Fruit fly (Drosophila melanogaster) whole organism, embryonic: ENCODE measurements around the gene thoc6.

Source experiments
- Atf6 ChIP-seq: fragments of 200-800 bp; sonication (Bioruptor generic); IDR thresholded peaks from 2 replicates; pipeline ENCODE4 v1.3.6; 2022; ENCODE audit warnings: missing biosample characterization, missing genetic modification characterization
- Awh ChIP-seq: fragments of 200-800 bp; sonication (Bioruptor generic); IDR thresholded peaks from 2 replicates; pipeline ENCODE4, ENCODE4 v1.3.6; 2022; ENCODE audit warnings: missing biosample characterization, missing genetic modification characterization
- Bdp1 ChIP-seq: fragments of 200-800 bp; sonication (Bioruptor generic); optimal IDR thresholded peaks from 3 replicates; lab custom pipeline; 2016; ENCODE audit warnings: missing biosample characterization, missing genetic modification characterization
- CG11247 ChIP-seq: fragments of 200-800 bp; sonication (Bioruptor generic); IDR thresholded peaks from 2 replicates; pipeline ENCODE4 v1.3.6; 2022; ENCODE audit warnings: missing biosample characterization, missing genetic modification characterization
- CG12071 ChIP-seq: fragments of 200-800 bp; sonication (Bioruptor generic); optimal IDR thresholded peaks from 3 replicates; lab custom pipeline; 2018; ENCODE audit warnings: missing biosample characterization, mild to moderate bottlenecking, missing genetic modification characterization
- CG15479 ChIP-seq: fragments of 200-800 bp; sonication (Bioruptor generic); optimal IDR thresholded peaks from 3 replicates; lab custom pipeline; 2019; ENCODE audit warnings: missing biosample characterization, mild to moderate bottlenecking, missing genetic modification characterization, moderate library complexity
- CG1603 ChIP-seq: fragments of 200-800 bp; sonication (Bioruptor generic); optimal IDR thresholded peaks from 2 replicates; lab custom pipeline; 2019; ENCODE audit warnings: missing biosample characterization, mild to moderate bottlenecking, missing genetic modification characterization, moderate library complexity
- CG17186 ChIP-seq: fragments of 200-800 bp; sonication (Bioruptor generic); optimal IDR thresholded peaks from 3 replicates; lab custom pipeline; 2017; ENCODE audit warnings: missing biosample characterization, missing genetic modification reagents, missing genetic modification characterization
- CG17612 ChIP-seq: fragments of 200-800 bp; sonication (Bioruptor generic); IDR thresholded peaks from 2 replicates; pipeline ENCODE4 v1.3.6; 2022; ENCODE audit warnings: missing biosample characterization, missing genetic modification characterization
- CG1832 ChIP-seq: fragments of 200-800 bp; sonication (Bioruptor generic); optimal IDR thresholded peaks from 2 replicates; lab custom pipeline; 2017; ENCODE audit warnings: missing biosample characterization, mild to moderate bottlenecking, missing genetic modification characterization, inconsistent platforms
- CG2889 ChIP-seq: fragments of 200-800 bp; sonication (Bioruptor generic); IDR thresholded peaks from 3 replicates; pipeline ENCODE4 v1.3.6; 2022; ENCODE audit warnings: missing biosample characterization, missing genetic modification characterization
- CG33557 ChIP-seq: fragments of 200-800 bp; sonication (Bioruptor generic); optimal IDR thresholded peaks from 2 replicates; lab custom pipeline; 2019; ENCODE audit warnings: missing biosample characterization, mild to moderate bottlenecking, missing genetic modification characterization, moderate library complexity
- CG34376 ChIP-seq: fragments of 200-800 bp; sonication (Bioruptor generic); optimal IDR thresholded peaks from 2 replicates; lab custom pipeline; 2018; ENCODE audit warnings: missing biosample characterization, mild to moderate bottlenecking, missing genetic modification characterization
- CG3838 ChIP-seq: fragments of 200-800 bp; sonication (Bioruptor generic); optimal IDR thresholded peaks from 3 replicates; lab custom pipeline; 2016; ENCODE audit warnings: missing biosample characterization, missing genetic modification characterization
- CG4282 ChIP-seq: fragments of 200-800 bp; sonication (Bioruptor generic); optimal IDR thresholded peaks from 2 replicates; lab custom pipeline; 2016; ENCODE audit warnings: missing biosample characterization, missing genetic modification characterization
- CG6791 ChIP-seq: fragments of 200-800 bp; sonication (Bioruptor generic); IDR thresholded peaks from 3 replicates; pipeline ENCODE4 v1.3.6; 2022; ENCODE audit warnings: missing biosample characterization, missing genetic modification characterization; ENCODE audit not compliant: partially characterized antibody
- CG6813 ChIP-seq: fragments of 200-800 bp; sonication (Bioruptor generic); optimal IDR thresholded peaks from 2 replicates; lab custom pipeline; 2017; ENCODE audit warnings: missing biosample characterization, missing genetic modification characterization, mild to moderate bottlenecking, moderate library complexity, missing genetic modification reagents
- CG7271 ChIP-seq: fragments of 200-800 bp; sonication (Bioruptor generic); optimal IDR thresholded peaks from 2 replicates; lab custom pipeline; 2018; ENCODE audit warnings: missing biosample characterization, mild to moderate bottlenecking, missing genetic modification characterization, moderate library complexity
- CG8089 ChIP-seq: fragments of 200-800 bp; sonication (Bioruptor generic); optimal IDR thresholded peaks from 3 replicates; lab custom pipeline; 2016; ENCODE audit warnings: missing biosample characterization, missing genetic modification characterization
- CG9876 ChIP-seq: fragments of 200-800 bp; sonication (Bioruptor generic); optimal IDR thresholded peaks from 2 replicates; lab custom pipeline; 2016; ENCODE audit warnings: missing biosample characterization, missing genetic modification characterization
- Chrac-16 ChIP-seq: fragments of 200-800 bp; sonication (Bioruptor generic); optimal IDR thresholded peaks from 3 replicates; lab custom pipeline; 2016; ENCODE audit warnings: missing biosample characterization, missing genetic modification characterization
- CrebB ChIP-seq: fragments of 200-800 bp; sonication (Bioruptor generic); optimal IDR thresholded peaks from 3 replicates; lab custom pipeline; 2018; ENCODE audit warnings: missing biosample characterization, mild to moderate bottlenecking, missing genetic modification characterization
- Dip3 ChIP-seq: fragments of 200-800 bp; sonication (Bioruptor generic); optimal IDR thresholded peaks from 3 replicates; lab custom pipeline; 2016; ENCODE audit warnings: missing biosample characterization, missing genetic modification characterization
- Doc2 ChIP-seq: fragments of 200-800 bp; sonication (Bioruptor generic); IDR thresholded peaks from 2 replicates; pipeline ENCODE4 v1.3.6; 2022; ENCODE audit warnings: missing biosample characterization, missing genetic modification characterization
- H15 ChIP-seq: fragments of 200-800 bp; sonication (Bioruptor generic); IDR thresholded peaks from 3 replicates; pipeline ENCODE4 v1.3.6; 2022; ENCODE audit warnings: missing biosample characterization, missing genetic modification characterization
- Hmx ChIP-seq: fragments of 200-800 bp; sonication (Bioruptor generic); optimal IDR thresholded peaks from 2 replicates; lab custom pipeline; 2016; ENCODE audit warnings: missing biosample characterization, missing genetic modification characterization
- Hr51 ChIP-seq, 2 experiments: fragments of 200-800 bp; sonication (Bioruptor generic); optimal IDR thresholded peaks; 2 replicates in 1 of 2; 3 replicates in 1 of 2; lab custom pipeline; 2016 to 2018; ENCODE audit warnings: missing biosample characterization in 2 of 2, missing genetic modification characterization in 2 of 2, mild to moderate bottlenecking in 1 of 2, moderate library complexity in 1 of 2
- Lhr ChIP-seq: fragments of 200-800 bp; sonication (Bioruptor generic); optimal IDR thresholded peaks from 3 replicates; lab custom pipeline; 2017; ENCODE audit warnings: mild to moderate bottlenecking, missing biosample characterization, missing genetic modification reagents, missing genetic modification characterization
- Lim3 ChIP-seq: fragments of 200-800 bp; sonication (Bioruptor generic); IDR thresholded peaks from 2 replicates; pipeline ENCODE4 v1.3.6; 2022; ENCODE audit warnings: missing biosample characterization, missing genetic modification characterization
- MBD-R2 ChIP-seq: fragments of 200-800 bp; sonication (Bioruptor generic); IDR thresholded peaks from 2 replicates; pipeline ENCODE4 v1.3.6; 2022; ENCODE audit warnings: missing biosample characterization, missing genetic modification characterization
- Max ChIP-seq: fragments of 200-800 bp; sonication (Bioruptor generic); optimal IDR thresholded peaks from 2 replicates; lab custom pipeline; 2016; ENCODE audit warnings: missing biosample characterization, mild to moderate bottlenecking, missing genetic modification characterization
- Myb ChIP-seq: fragments of 200-800 bp; sonication (Bioruptor generic); optimal IDR thresholded peaks from 2 replicates; lab custom pipeline; 2016; ENCODE audit warnings: missing biosample characterization, missing genetic modification characterization
- NC2β ChIP-seq: fragments of 200-800 bp; sonication (Bioruptor generic); optimal IDR thresholded peaks from 2 replicates; lab custom pipeline; 2016; ENCODE audit warnings: missing biosample characterization, missing genetic modification characterization
- NFAT ChIP-seq: fragments of 200-800 bp; sonication (Bioruptor generic); IDR thresholded peaks from 2 replicates; pipeline ENCODE4 v1.3.6; 2022; ENCODE audit warnings: missing biosample characterization, missing genetic modification characterization
- Sry-δ ChIP-seq: fragments of 200-800 bp; sonication (Bioruptor generic); optimal IDR thresholded peaks from 2 replicates; lab custom pipeline; 2016; ENCODE audit warnings: missing biosample characterization, missing genetic modification characterization
- bbx ChIP-seq: fragments of 200-800 bp; sonication (Bioruptor generic); IDR thresholded peaks from 2 replicates; pipeline ENCODE4 v1.3.6; 2022; ENCODE audit warnings: missing biosample characterization, missing genetic modification characterization; ENCODE audit not compliant: partially characterized antibody
- caup ChIP-seq: fragments of 200-800 bp; sonication (Bioruptor generic); optimal IDR thresholded peaks from 3 replicates; lab custom pipeline; 2017; ENCODE audit warnings: missing biosample characterization, mild to moderate bottlenecking, missing genetic modification characterization, moderate library complexity; ENCODE audit not compliant: severe bottlenecking
- croc ChIP-seq: fragments of 200-800 bp; sonication (Bioruptor generic); conservative IDR thresholded peaks from 3 replicates; pipeline ENCODE4 v1.3.6; 2022; ENCODE audit warnings: missing biosample characterization, missing genetic modification characterization
- dan ChIP-seq: fragments of 200-800 bp; sonication (Bioruptor generic); IDR thresholded peaks from 2 replicates; pipeline ENCODE4 v1.3.6; 2022; ENCODE audit warnings: missing biosample characterization, missing genetic modification characterization
- eyg ChIP-seq: fragments of 200-800 bp; sonication (Bioruptor generic); optimal IDR thresholded peaks from 3 replicates; lab custom pipeline; 2016; ENCODE audit warnings: missing biosample characterization, missing genetic modification characterization
- gcm2 ChIP-seq: fragments of 200-800 bp; sonication (Bioruptor generic); optimal IDR thresholded peaks from 2 replicates; lab custom pipeline; 2016; ENCODE audit warnings: missing biosample characterization, missing genetic modification characterization
- gem ChIP-seq: fragments of 200-800 bp; sonication (Bioruptor generic); optimal IDR thresholded peaks from 2 replicates; lab custom pipeline; 2019; ENCODE audit warnings: missing biosample characterization, mild to moderate bottlenecking, missing genetic modification characterization, moderate library complexity
- ind ChIP-seq: fragments of 200-800 bp; sonication (Bioruptor generic); optimal IDR thresholded peaks from 3 replicates; lab custom pipeline; 2016; ENCODE audit warnings: missing biosample characterization, missing genetic modification characterization
- jumu ChIP-seq: fragments of 200-800 bp; sonication (Bioruptor generic); optimal IDR thresholded peaks from 3 replicates; lab custom pipeline; 2016; ENCODE audit warnings: missing biosample characterization, missing genetic modification characterization
- ken ChIP-seq: fragments of 200-800 bp; sonication (Bioruptor generic); IDR thresholded peaks from 3 replicates; pipeline ENCODE4 v1.3.6; 2022; ENCODE audit warnings: missing biosample characterization, missing genetic modification characterization
- lbe ChIP-seq: fragments of 200-800 bp; sonication (Bioruptor generic); optimal IDR thresholded peaks from 2 replicates; lab custom pipeline; 2016; ENCODE audit warnings: missing biosample characterization, mild to moderate bottlenecking, missing genetic modification characterization
- nerfin-2 ChIP-seq: fragments of 200-800 bp; sonication (Bioruptor generic); IDR thresholded peaks from 2 replicates; pipeline ENCODE4 v1.3.6; 2022; ENCODE audit warnings: missing biosample characterization, missing genetic modification characterization; ENCODE audit not compliant: partially characterized antibody
- phol ChIP-seq: fragments of 200-800 bp; sonication (Bioruptor generic); optimal IDR thresholded peaks from 3 replicates; lab custom pipeline; 2018; ENCODE audit warnings: missing biosample characterization, mild to moderate bottlenecking, missing genetic modification characterization, moderate library complexity
- prd ChIP-seq, 3 experiments: fragments of >200 bp in 2 of 3; fragments of 200-800 bp in 1 of 3; sonication (Bioruptor generic) in 1 of 3; optimal IDR thresholded peaks in 2 of 3; IDR thresholded peaks in 1 of 3; 2 replicates in 2 of 3; 3 replicates in 1 of 3; pipeline versions ENCODE4 v1.3.6 to Lab custom; 2017 to 2022; ENCODE audit warnings: missing biosample characterization in 1 of 3, missing genetic modification characterization in 1 of 3
- sens ChIP-seq: fragments of 200-800 bp; sonication (Bioruptor generic); peaks from one replicate; lab custom pipeline; 2016; ENCODE audit warnings: missing biosample characterization, missing genetic modification characterization
- vfl ChIP-seq: fragments of 200-800 bp; sonication (Bioruptor generic); optimal IDR thresholded peaks from 2 replicates; lab custom pipeline; 2016; ENCODE audit warnings: missing biosample characterization, missing genetic modification characterization

The thoc6 gene

DNA sequence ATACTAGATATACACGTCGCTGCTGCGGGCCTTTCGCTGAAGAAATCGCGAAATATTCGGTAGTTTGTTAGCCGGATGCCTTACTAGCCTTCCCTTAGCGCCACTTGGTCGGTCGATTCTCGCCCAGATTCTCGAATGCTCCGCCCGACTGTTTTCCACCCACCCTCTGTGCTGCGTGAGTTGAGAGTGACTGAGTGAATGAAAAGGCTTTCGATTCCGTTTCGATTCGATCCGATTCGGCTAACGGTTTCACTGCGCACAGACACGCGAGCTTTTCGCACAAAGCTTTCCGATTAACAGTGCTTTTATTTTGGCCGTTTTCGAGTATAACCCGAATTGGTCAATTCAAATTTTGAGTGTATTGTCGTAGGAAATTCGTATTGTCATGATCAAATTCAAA, 10.2 kb upstream of the thoc6 start, which contains the start of gene Ak1 (continued):
- TF ChIP-seq CG17186: no peak
- no peak for TF ChIP-seq CG9876
- TF ChIP-seq lbe: no peak
- TF ChIP-seq vfl: no peak
- no peak for TF ChIP-seq CG6791
- peak; percentile 31 for TF ChIP-seq CG34376 (GFP tag; lab: Kevin White, UChicago)
- TF ChIP-seq Lhr (GFP tag; lab: Kevin White, UChicago): no peak
- no peak for TF ChIP-seq Max (GFP tag; lab: Kevin White, UChicago)
- peak; percentile 43 for TF ChIP-seq CrebB (tag; lab: Kevin White, UChicago)
- TF ChIP-seq CG2889 (GFP tag; lab: Robert Waterston, UW): no peak
- TF ChIP-seq caup (GFP tag; lab: Kevin White, UChicago): no peak
- no peak for TF ChIP-seq CG33557
- TF ChIP-seq CG3838 (GFP tag; lab: Kevin White, UChicago): no peak
- no peak for TF ChIP-seq H15
- no peak for TF ChIP-seq Hr51 (GFP tag; optimal IDR thresholded peaks at IDR 0.05; lab: Kevin White, UChicago)
- TF ChIP-seq gem (tag; lab: Kevin White, UChicago): no peak
- no peak for TF ChIP-seq dan (GFP tag; lab: Robert Waterston, UW)
- no peak for TF ChIP-seq CG4282
- no peak for TF ChIP-seq CG11247
- TF ChIP-seq MBD-R2: no peak
- no peak for TF ChIP-seq ken (GFP tag; lab: Robert Waterston, UW)
- TF ChIP-seq Myb (GFP tag; lab: Kevin White, UChicago): peak; percentile 77
- TF ChIP-seq phol: no peak
- TF ChIP-seq Sry-δ (GFP tag; lab: Kevin White, UChicago): no peak
- no peak for TF ChIP-seq CG15479 (GFP tag; lab: Kevin White, UChicago)
- no peak for TF ChIP-seq CG1603 (tag; lab: Kevin White, UChicago)
- no peak for TF ChIP-seq NFAT
- no peak for TF ChIP-seq croc (GFP tag; lab: Robert Waterston, UW)
- TF ChIP-seq sens (GFP tag; lab: Kevin White, UChicago): no peak
- 0 out of 2 replicates have a peak, but pooled peaks have one; percentile 8 for TF ChIP-seq Awh (GFP tag; lab: Robert Waterston, UW)
- no peak for TF ChIP-seq ind (GFP tag; lab: Kevin White, UChicago)
- TF ChIP-seq eyg (GFP tag; lab: Kevin White, UChicago): no peak
- no peak for TF ChIP-seq Bdp1 (GFP tag; lab: Kevin White, UChicago)
- no peak for TF ChIP-seq gcm2 (GFP tag; lab: Kevin White, UChicago)
- TF ChIP-seq Dip3: no peak
- no peak for TF ChIP-seq Chrac-16 (GFP tag; lab: Kevin White, UChicago)
- TF ChIP-seq CG12071 (GFP tag; lab: Kevin White, UChicago): no peak
- TF ChIP-seq CG7271: no peak
- no peak for TF ChIP-seq CG1832 (GFP tag; lab: Kevin White, UChicago)
- TF ChIP-seq Lim3 (GFP tag; lab: Robert Waterston, UW): no peak
- TF ChIP-seq CG17612 (GFP tag; lab: Robert Waterston, UW): no peak
- TF ChIP-seq CG6813: peak; percentile 28
- no peak for TF ChIP-seq prd (optimal IDR thresholded peaks at IDR 0.05; lab: Kevin White, UChicago)
- no peak for TF ChIP-seq prd (GFP tag; IDR thresholded peaks at IDR 0.05; lab: Robert Waterston, UW)
- no peak for TF ChIP-seq Hmx (GFP tag; lab: Kevin White, UChicago)
- TF ChIP-seq Doc2: no peak
- peak; percentile 37; the same call in 1 of the 2 replicates for TF ChIP-seq bbx (GFP tag; lab: Robert Waterston, UW)
- TF ChIP-seq NC2β (GFP tag; lab: Kevin White, UChicago): no peak
- TF ChIP-seq Atf6 (GFP tag; lab: Robert Waterston, UW): no peak
- no peak for TF ChIP-seq nerfin-2 (GFP tag; lab: Robert Waterston, UW)
- TF ChIP-seq jumu (GFP tag; lab: Kevin White, UChicago): no peak
- no peak for TF ChIP-seq CG8089
